Fruit fly (Drosophila melanogaster) whole organism, adult: Measurements from ENCODE around the gene CG44088.

ENCODE experiments used
- Hr96 ChIP-seq: fragments of 200-800 bp; sonication (Bioruptor generic); optimal IDR thresholded peaks from 2 replicates; lab custom pipeline; 2016; ENCODE audit warnings: missing biosample characterization, missing genetic modification characterization
- cic ChIP-seq: fragments of 200-800 bp; sonication (Bioruptor generic); optimal IDR thresholded peaks from 2 replicates; lab custom pipeline; 2017; ENCODE audit warnings: missing biosample characterization, mild to moderate bottlenecking, missing genetic modification characterization, moderate library complexity
- ovo ChIP-seq: fragments of 200-800 bp; sonication (Bioruptor generic); optimal IDR thresholded peaks from 2 replicates; lab custom pipeline; 2016; ENCODE audit warnings: missing biosample characterization, missing genetic modification characterization

dm6 chr3R:4726294-4726693, 48.6 kb downstream of the CG44088 start:
- TF ChIP-seq ovo (GFP tag; lab: Kevin White, UChicago) (no peak), cic (GFP tag; lab: Kevin White, UChicago) (no peak), Hr96 (GFP tag; lab: Kevin White, UChicago) (no peak)
